Worm (Caenorhabditis elegans): Measurements from ENCODE around the gene sqv-3.
A peak's percentile ranks its signal among the peaks of the same experiment; 100 is the strongest.

The sqv-3 gene

DNA sequence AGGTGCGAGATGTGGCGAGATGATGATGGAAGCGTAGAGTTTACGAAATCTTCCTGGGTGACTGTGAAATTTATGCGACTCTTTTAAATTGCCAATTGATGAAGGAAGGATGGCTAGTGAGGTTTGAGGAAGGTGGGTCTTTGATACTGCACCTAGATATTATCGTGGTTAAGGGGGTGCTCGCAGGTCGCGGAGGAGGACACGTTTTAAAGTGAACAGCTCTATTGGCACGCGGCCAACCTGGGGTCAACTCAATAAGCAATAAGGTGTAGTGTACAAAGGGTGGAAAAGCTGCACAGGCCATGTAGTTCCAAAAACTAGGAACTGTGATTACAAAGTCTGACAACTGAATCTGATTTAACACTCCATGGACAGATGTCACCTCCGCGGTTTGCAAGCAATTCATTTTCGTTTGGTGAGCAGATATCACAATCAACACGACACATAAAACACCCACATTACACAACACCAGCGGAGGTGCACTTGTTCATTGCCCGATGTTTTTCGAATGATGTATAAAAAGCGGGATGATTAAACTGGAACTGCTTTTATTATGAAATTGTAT, 34.7 kb downstream of the sqv-3 start:
- TF ChIP-seq zag-1 (tag; optimal IDR thresholded peaks at IDR 0.05), result no peak
- TF ChIP-seq blmp-1 (tag; optimal IDR thresholded peaks at IDR 0.05; ENCODE audit: insufficient read depth), result no peak
- TF ChIP-seq mab-5 (tag; optimal IDR thresholded peaks at IDR 0.05), result no peak
- TF ChIP-seq mdl-1 (tag; optimal IDR thresholded peaks at IDR 0.05), result no peak
- TF ChIP-seq nhr-12 (tag; optimal IDR thresholded peaks at IDR 0.05), result no peak
- no peak for TF ChIP-seq peb-1 (tag; optimal IDR thresholded peaks at IDR 0.05)

DNA sequence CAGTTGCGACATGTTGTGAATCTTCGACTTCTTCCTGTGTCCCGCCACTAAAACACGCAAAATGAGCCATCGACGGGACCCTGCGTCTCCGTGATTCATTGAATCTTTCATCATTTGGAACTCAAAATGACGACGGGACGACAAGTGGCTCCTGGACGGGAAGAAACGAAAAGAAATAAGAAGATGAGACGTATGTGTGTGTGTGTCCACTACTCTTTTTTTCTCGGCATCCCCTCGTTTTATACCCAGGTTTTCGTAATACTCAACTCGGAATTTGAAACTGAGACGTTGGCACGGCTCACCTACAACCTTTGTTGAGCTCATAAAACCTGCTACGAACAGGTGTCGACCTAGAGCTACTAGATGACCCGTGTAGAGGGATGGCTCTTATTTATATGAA, 35.6 kb downstream of the sqv-3 start:
- TF ChIP-seq peb-1 (tag; optimal IDR thresholded peaks at IDR 0.05) (no peak), lin-13 (GFP tag; optimal IDR thresholded peaks at IDR 0.05) (no peak), F13H6.1 (tag; optimal IDR thresholded peaks at IDR 0.05) (peak; percentile 72), nhr-129 (tag; optimal IDR thresholded peaks at IDR 0.05) (peak; percentile 59), sma-9 (GFP tag; optimal IDR thresholded peaks at IDR 0.05) (peak; percentile 10), sma-9 (tag; optimal IDR thresholded peaks at IDR 0.05) (no peak), nhr-11 (tag; optimal IDR thresholded peaks at IDR 0.05) (no peak), nhr-237 (tag; optimal IDR thresholded peaks at IDR 0.05) (no peak), nhr-21 (tag; optimal IDR thresholded peaks at IDR 0.05) (no peak), mab-5 (tag; optimal IDR thresholded peaks at IDR 0.05) (no peak), C34F6.9 (tag; optimal IDR thresholded peaks at IDR 0.05) (peak; percentile 41), lsy-2 (tag; optimal IDR thresholded peaks at IDR 0.05) (peak in 1 of 2 experiments; percentile 16), elt-3 (tag; optimal IDR thresholded peaks at IDR 0.05) (no peak)

DNA sequence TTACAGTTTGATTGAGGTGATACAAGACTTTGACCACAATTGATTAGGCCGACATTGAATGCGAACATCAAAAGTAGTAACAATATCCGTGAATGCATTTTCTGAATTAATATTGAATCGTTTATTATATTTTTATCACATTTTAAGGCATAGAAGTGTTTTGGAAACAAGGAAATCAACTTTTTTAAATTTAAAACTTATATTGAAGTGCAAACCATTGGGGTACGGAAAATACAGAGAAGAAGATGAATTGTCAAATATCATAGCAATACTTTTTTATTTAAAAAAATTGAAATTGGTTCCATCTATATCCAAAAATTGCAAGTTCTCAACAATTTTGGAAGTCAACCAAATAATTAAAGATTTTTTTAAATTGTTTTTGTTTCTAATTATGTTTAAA, 36.9 kb downstream of the sqv-3 start, which contains the start of gene T05G5.1:
Gene T05G5.1 (minus strand): TSS at position 101 of the 400 bp plus-strand sequence.
- TF ChIP-seq skn-1 (tag; optimal IDR thresholded peaks at IDR 0.05), result no peak
- TF ChIP-seq lsy-2 (tag; optimal IDR thresholded peaks at IDR 0.05), result no peak
- TF ChIP-seq mab-5 (tag; optimal IDR thresholded peaks at IDR 0.05), result no peak
- no peak for TF ChIP-seq nhr-237 (tag; optimal IDR thresholded peaks at IDR 0.05)
- no peak for TF ChIP-seq egl-27 (tag; optimal IDR thresholded peaks at IDR 0.05)

DNA sequence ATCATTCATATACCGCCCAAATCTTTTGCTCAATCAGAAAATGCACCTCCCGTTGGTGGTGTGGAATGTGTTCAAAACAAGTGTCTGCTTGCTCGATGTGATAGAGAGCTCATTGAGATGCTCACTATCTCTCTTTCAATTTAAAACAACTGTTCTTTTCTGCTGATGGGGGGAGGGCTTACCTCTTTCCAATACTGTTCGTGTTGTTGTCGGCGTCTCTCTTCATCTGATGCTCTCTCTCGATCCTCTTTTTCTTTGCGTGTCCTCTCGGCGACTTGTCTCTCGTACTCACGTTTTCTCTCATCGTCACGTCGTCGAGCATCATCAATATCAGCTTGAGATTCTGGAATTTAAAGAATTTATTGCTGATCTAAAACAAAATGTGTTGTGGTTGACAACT, 38.2 kb downstream of the sqv-3 start:
- peak; percentile 48 for TF ChIP-seq C34F6.9 (tag; optimal IDR thresholded peaks at IDR 0.05)
- TF ChIP-seq lsy-2 (tag; optimal IDR thresholded peaks at IDR 0.05), result peak in 1 of 2 experiments; percentile 33
- peak; percentile 31 for TF ChIP-seq nhr-129 (tag; optimal IDR thresholded peaks at IDR 0.05)
- no peak for TF ChIP-seq mdl-1 (tag; optimal IDR thresholded peaks at IDR 0.05)
- TF ChIP-seq lin-39 (tag; optimal IDR thresholded peaks at IDR 0.05), result no peak
- peak; percentile 73 for TF ChIP-seq F13H6.1 (tag; optimal IDR thresholded peaks at IDR 0.05)
- TF ChIP-seq sma-9 (GFP tag; optimal IDR thresholded peaks at IDR 0.05), result peak; percentile 50
- TF ChIP-seq sma-9 (tag; optimal IDR thresholded peaks at IDR 0.05), result no peak

DNA sequence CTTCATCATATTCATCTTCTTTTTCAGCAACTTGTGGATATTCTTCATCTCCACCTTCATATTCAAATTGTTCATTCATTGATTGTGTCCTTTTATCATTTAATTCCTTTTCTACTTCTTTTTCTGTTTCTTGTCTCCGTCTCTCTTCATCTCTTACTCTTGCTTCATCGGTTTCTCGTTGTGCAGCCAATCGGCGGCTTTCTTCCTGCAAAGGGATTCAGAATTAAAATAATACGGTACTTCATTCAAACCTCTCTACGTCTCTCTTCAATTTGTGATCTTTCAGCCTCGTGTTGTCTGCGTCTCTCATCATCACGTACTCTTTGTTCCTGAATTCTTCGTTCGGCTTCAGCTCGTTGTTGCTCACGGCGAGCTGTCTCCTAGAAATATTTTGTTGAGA, 39.5 kb downstream of the sqv-3 start:
- no peak for TF ChIP-seq sem-4 (tag; optimal IDR thresholded peaks at IDR 0.05)
- peak in 1 of 2 experiments; percentile 28 for TF ChIP-seq lsy-2 (tag; optimal IDR thresholded peaks at IDR 0.05)

DNA sequence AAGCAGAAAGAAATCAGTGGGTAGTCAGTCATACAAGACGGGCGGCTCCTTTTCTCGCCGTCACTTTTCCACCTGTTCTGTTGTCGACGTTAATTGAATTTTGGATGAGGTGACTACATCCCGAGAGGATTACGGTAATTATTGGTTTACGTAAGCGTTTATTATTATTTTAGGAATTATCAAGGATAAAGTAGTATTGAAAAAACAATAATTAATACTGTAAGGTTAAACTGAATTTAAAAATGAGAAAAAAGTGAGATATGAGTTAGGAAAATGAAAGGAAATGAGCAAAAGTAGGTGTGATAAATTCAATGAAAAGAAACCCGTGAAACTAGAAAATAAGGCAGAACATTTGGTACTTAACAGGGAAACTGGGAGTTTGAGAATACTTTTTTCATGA, 41.2 kb downstream of the sqv-3 start, which contains the start of gene hlh-4:
Gene hlh-4 (minus strand): TSS at position 101 of the 400 bp plus-strand sequence.
- TF ChIP-seq peb-1 (tag; optimal IDR thresholded peaks at IDR 0.05) (no peak), ztf-4 (tag; optimal IDR thresholded peaks at IDR 0.05) (no peak), snpc-4 (tag; optimal IDR thresholded peaks at IDR 0.05) (no peak), unc-55 (GFP tag; optimal IDR thresholded peaks at IDR 0.05) (no peak), nhr-25 (tag; optimal IDR thresholded peaks at IDR 0.05) (no peak), unc-39 (tag; optimal IDR thresholded peaks at IDR 0.05) (no peak), F13H6.1 (tag; optimal IDR thresholded peaks at IDR 0.05) (no peak), nhr-129 (tag; optimal IDR thresholded peaks at IDR 0.05) (no peak), sem-4 (tag; optimal IDR thresholded peaks at IDR 0.05) (no peak), lsy-2 (tag; optimal IDR thresholded peaks at IDR 0.05) (no peak)

DNA sequence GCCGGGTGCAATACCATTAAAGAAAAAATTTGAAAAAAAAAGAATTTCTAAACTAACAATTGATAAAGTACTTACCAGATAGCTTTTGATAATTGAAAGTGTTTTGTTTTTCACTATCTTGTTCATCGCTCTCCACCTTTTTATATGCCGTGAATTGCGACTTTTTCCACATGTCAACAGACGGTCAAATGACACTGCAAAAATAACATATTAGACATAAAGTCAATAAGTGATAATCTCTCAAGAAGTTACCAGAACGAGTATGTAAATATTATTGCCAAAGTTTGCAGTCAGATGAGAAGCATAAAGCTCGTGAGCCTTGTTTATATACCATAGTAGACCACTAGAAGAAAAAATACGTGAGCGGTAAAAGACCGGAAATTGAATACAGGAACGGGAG, 44.3 kb downstream of the sqv-3 start, which contains the start of gene dao-6:
Gene dao-6 (minus strand): TSS at position 345 of the 400 bp plus-strand sequence.
- TF ChIP-seq gmeb-1 (tag; optimal IDR thresholded peaks at IDR 0.05) (no peak), nhr-129 (tag; optimal IDR thresholded peaks at IDR 0.05) (peak; percentile 42)
